Worm (Caenorhabditis elegans) whole organism, L3 larva: Measurements from ENCODE around the gene F13A2.2.

Experiments
- aly-2 ChIP-seq: fragments of 150-350 bp; optimal IDR thresholded peaks from 2 replicates; lab custom pipeline; 2014; ENCODE audit warnings: missing biosample characterization, missing genetic modification characterization
- ceh-9 ChIP-seq: sonication (generic microtip); optimal IDR thresholded peaks from 2 replicates; lab custom pipeline; 2018; ENCODE audit warnings: missing biosample characterization, missing genetic modification characterization
- elt-1 ChIP-seq: fragments of 150-350 bp; optimal IDR thresholded peaks from 2 replicates; lab custom pipeline; 2014; ENCODE audit warnings: missing biosample characterization, missing genetic modification characterization
- fos-1 ChIP-seq: fragments of 150-350 bp; optimal IDR thresholded peaks from 2 replicates; lab custom pipeline; 2014; ENCODE audit warnings: missing biosample characterization, missing genetic modification characterization
- jun-1 ChIP-seq: fragments of 150-350 bp; optimal IDR thresholded peaks from 2 replicates; lab custom pipeline; 2014; ENCODE audit warnings: missing biosample characterization, missing genetic modification reagents, missing genetic modification characterization
- mml-1 ChIP-seq: fragments of 150-350 bp; sonication (generic microtip); optimal IDR thresholded peaks from 3 replicates; lab custom pipeline; 2014; ENCODE audit warnings: missing biosample characterization, missing genetic modification characterization
- nhr-237 ChIP-seq: fragments of 150-350 bp; optimal IDR thresholded peaks from 2 replicates; lab custom pipeline; 2014; ENCODE audit warnings: missing biosample characterization, missing genetic modification characterization
- nhr-28 ChIP-seq: fragments of 150-350 bp; optimal IDR thresholded peaks from 2 replicates; lab custom pipeline; 2014; ENCODE audit warnings: missing biosample characterization, missing genetic modification characterization
- skn-1 ChIP-seq: fragments of 150-350 bp; optimal IDR thresholded peaks from 2 replicates; lab custom pipeline; 2014; ENCODE audit warnings: missing biosample characterization, missing genetic modification characterization
- zag-1 ChIP-seq: fragments of 150-350 bp; optimal IDR thresholded peaks from 2 replicates; lab custom pipeline; 2014; ENCODE audit warnings: missing biosample characterization, missing genetic modification characterization

DNA sequence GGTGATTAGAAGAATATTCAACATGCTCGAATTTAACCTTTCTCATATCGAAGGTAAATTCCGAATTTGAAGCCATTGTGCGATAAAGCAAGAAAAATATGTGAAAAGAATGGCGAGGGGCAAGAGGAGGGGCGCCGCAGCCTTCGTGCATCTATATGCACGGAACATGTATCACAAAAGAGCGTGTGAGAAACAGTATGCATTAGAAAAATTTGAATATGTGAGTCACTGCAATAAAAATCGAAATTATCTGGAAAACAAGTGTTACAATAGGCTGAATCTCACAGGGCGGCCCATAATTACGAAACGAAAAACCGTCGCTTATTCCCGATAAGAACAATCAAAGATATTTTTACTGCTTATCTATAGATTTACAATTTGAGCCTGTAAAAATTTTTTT lies 17.5 kb upstream of the F13A2.2 start, which contains the start of gene F13A2.5:
- no peak for TF ChIP-seq fos-1 (tag; lab: Kevin White, UChicago)
- TF ChIP-seq ceh-9 (tag; lab: Kevin White, UChicago) = no peak
- no peak for TF ChIP-seq jun-1 (tag; lab: Kevin White, UChicago)
- TF ChIP-seq nhr-237 (tag; lab: Kevin White, UChicago) = no peak
- TF ChIP-seq nhr-28 = no peak
- no peak for TF ChIP-seq aly-2
- TF ChIP-seq skn-1 = no peak
- no peak for TF ChIP-seq elt-1 (tag; lab: Kevin White, UChicago)
- TF ChIP-seq zag-1 (tag; lab: Kevin White, UChicago) = no peak
- TF ChIP-seq mml-1 (tag; lab: Kevin White, UChicago) = no peak
